Fruit fly (Drosophila melanogaster): ENCODE data around the gene CG10467.

dm6 chr3L:6074975-6075692, 19.4 kb downstream of the CG10467 start, which contains the start of the genes CG13295 and CG6610:
- TF ChIP-seq Hr4 (GFP tag; optimal IDR thresholded peaks at IDR 0.05) = peak; percentile 52
- TF ChIP-seq Sox14 (GFP tag; optimal IDR thresholded peaks at IDR 0.05) = peak; percentile 77
- peak; percentile 84 for TF ChIP-seq fkh (GFP tag; optimal IDR thresholded peaks at IDR 0.05)
- TF ChIP-seq topi (GFP tag; optimal IDR thresholded peaks at IDR 0.05) = peak; percentile 42
- peak; percentile 48 for TF ChIP-seq Smox (GFP tag; optimal IDR thresholded peaks at IDR 0.05)
- TF ChIP-seq Eip75B (GFP tag; optimal IDR thresholded peaks at IDR 0.05) = peak; percentile 47
- no peak for TF ChIP-seq Hr38 (GFP tag; optimal IDR thresholded peaks at IDR 0.05)
- no peak for TF ChIP-seq CG1621 (tag; optimal IDR thresholded peaks at IDR 0.05)
- no peak for TF ChIP-seq Lpt (GFP tag; optimal IDR thresholded peaks at IDR 0.05)
- TF ChIP-seq eg (GFP tag; IDR thresholded peaks at IDR 0.05) = peak; percentile 45; the same call in 2 of the 3 replicates
- no peak for TF ChIP-seq dac (GFP tag; optimal IDR thresholded peaks at IDR 0.05)
- peak; percentile 22 for TF ChIP-seq fd59A (GFP tag; optimal IDR thresholded peaks at IDR 0.05)

Measured in whole organism, prepupa.